Fruit fly (Drosophila melanogaster) Kc167 (cell line): Measurements from ENCODE around the gene SrpRalpha.

Source experiments
- Myc ChIP-seq: fragments of >200 bp; optimal IDR thresholded peaks from 2 replicates; lab custom pipeline; 2017; ENCODE audit warnings: missing external identifiers
- Sin3A ChIP-seq: fragments of >200 bp; optimal IDR thresholded peaks from 2 replicates; lab custom pipeline; 2018; ENCODE audit warnings: missing external identifiers
- h ChIP-seq: fragments of >200 bp; optimal IDR thresholded peaks from 3 replicates; lab custom pipeline; 2018; ENCODE audit warnings: missing external identifiers
- insv ChIP-seq: fragments of >200 bp; optimal IDR thresholded peaks from 3 replicates; lab custom pipeline; 2018; ENCODE audit warnings: missing external identifiers
- psq ChIP-seq: fragments of >200 bp; optimal IDR thresholded peaks from 2 replicates; lab custom pipeline; 2017; ENCODE audit warnings: missing external identifiers
- ttk ChIP-seq: sonication (Bioruptor generic); optimal IDR thresholded peaks from 2 replicates; lab custom pipeline; 2017; ENCODE audit warnings: missing external identifiers

DNA sequence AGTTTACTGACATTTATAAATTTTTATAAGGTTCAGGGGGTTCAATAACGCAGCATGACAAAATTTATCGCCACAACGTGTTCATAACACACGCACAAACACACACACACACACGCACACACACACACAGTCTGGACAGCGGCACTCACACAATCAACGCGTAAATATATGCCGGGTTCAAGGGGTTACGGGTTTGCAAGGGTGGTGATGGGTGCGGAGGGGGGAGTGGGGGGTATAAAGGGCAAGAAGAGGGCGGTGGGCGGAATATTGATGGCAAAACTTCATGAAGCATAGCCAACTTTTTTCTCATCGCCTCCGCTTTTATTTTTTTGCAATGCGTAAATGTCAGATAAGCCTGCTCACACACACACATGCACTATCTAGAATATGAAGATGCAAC is 47.2 kb upstream of the SrpRalpha start:
- TF ChIP-seq psq (lab: Kevin White, UChicago) (no peak), Myc (lab: Kevin White, UChicago) (no peak), h (lab: Kevin White, UChicago) (no peak), ttk (lab: Kevin White, UChicago) (no peak), Sin3A (no peak), insv (lab: Kevin White, UChicago) (no peak)
